Worm (Caenorhabditis elegans): ENCODE data around the gene T05A8.11.

ce11 chrII:2726774-2727173, 1.3 kb upstream of the T05A8.11 start:
- TF ChIP-seq ets-4 (GFP tag; optimal IDR thresholded peaks at IDR 0.05) (no peak), Y53F4B.3 (GFP tag; IDR thresholded peaks at IDR 0.05) (no peak), ztf-22 (GFP tag; optimal IDR thresholded peaks at IDR 0.05) (no peak), unc-130 (GFP tag; optimal IDR thresholded peaks at IDR 0.05) (no peak)
